Worm (Caenorhabditis elegans) whole organism, dauer: ENCODE measurements around the gene mcat-1.

ENCODE experiments used
- unc-62 ChIP-seq: sonication (generic microtip); optimal IDR thresholded peaks from 2 replicates; lab custom pipeline; 2017; ENCODE audit warnings: missing biosample characterization, missing genetic modification reagents, missing genetic modification characterization

Gene mcat-1

ce11 chrII:91419-91818 is at the start of gene mcat-1:
TSS of gene mcat-1 (minus strand) at chrII:91519.
- TF ChIP-seq unc-62 (GFP tag; lab: Kevin White, UChicago) = no peak

ce11 chrII:135166-135565 is 43.8 kb upstream of the mcat-1 start, which contains the start of gene K10B4.1:
TSS of gene K10B4.1 (plus strand) at chrII:135466.
- TF ChIP-seq unc-62 (GFP tag; lab: Kevin White, UChicago) = no peak

ce11 chrII:133548-134275 is 42.4 kb upstream of the mcat-1 start, which contains the start of gene cwn-1:
TSS of gene cwn-1 (minus strand) at chrII:133598.
- no peak for TF ChIP-seq unc-62 (GFP tag; lab: Kevin White, UChicago)

- TF ChIP-seq unc-62 (GFP tag; lab: Kevin White, UChicago) = no peak
These were observed 38.5 kb upstream of the mcat-1 start for ce11 chrII:129770-130169.

- TF ChIP-seq unc-62 (GFP tag; lab: Kevin White, UChicago) = no peak
These were observed 37.6 kb upstream of the mcat-1 start, which contains the start of gene srd-3 for ce11 chrII:128929-129328. TSS of gene srd-3 (minus strand) at chrII:129029.

ce11 chrII:124904-125303 is 33.6 kb upstream of the mcat-1 start, which contains the start of gene nmur-2:
TSS of gene nmur-2 (minus strand) at chrII:125004.
- no peak for TF ChIP-seq unc-62 (GFP tag; lab: Kevin White, UChicago)

- no peak for TF ChIP-seq unc-62 (GFP tag; lab: Kevin White, UChicago)
These were observed 31.2 kb upstream of the mcat-1 start for ce11 chrII:122494-122893.

- TF ChIP-seq unc-62 (GFP tag; lab: Kevin White, UChicago) = no peak
These were observed 30.7 kb upstream of the mcat-1 start for ce11 chrII:122008-122407.

ce11 chrII:121121-121520 is 29.8 kb upstream of the mcat-1 start, which contains the start of gene K10B4.3:
TSS of gene K10B4.3 (minus strand) at chrII:121221.
- no peak for TF ChIP-seq unc-62 (GFP tag; lab: Kevin White, UChicago)

ce11 chrII:116916-117315 is 25.6 kb upstream of the mcat-1 start, which contains the start of gene srt-54:
TSS of gene srt-54 (plus strand) at chrII:117216.
- no peak for TF ChIP-seq unc-62 (GFP tag; lab: Kevin White, UChicago)

- no peak for TF ChIP-seq unc-62 (GFP tag; lab: Kevin White, UChicago)
These were observed 20.9 kb upstream of the mcat-1 start for ce11 chrII:112231-112630.

- TF ChIP-seq unc-62 (GFP tag; lab: Kevin White, UChicago) = no peak
These were observed 19.9 kb upstream of the mcat-1 start, which contains the start of gene C50D2.1 for ce11 chrII:111267-111666. TSS of gene C50D2.1 (plus strand) at chrII:111567.

ce11 chrII:108865-109264 is 17.5 kb upstream of the mcat-1 start, which contains the start of gene C50D2.2:
TSS of gene C50D2.2 (plus strand) at chrII:109165.
- no peak for TF ChIP-seq unc-62 (GFP tag; lab: Kevin White, UChicago)

ce11 chrII:107703-108102 is 16.4 kb upstream of the mcat-1 start:
- TF ChIP-seq unc-62 (GFP tag; lab: Kevin White, UChicago) = no peak

- no peak for TF ChIP-seq unc-62 (GFP tag; lab: Kevin White, UChicago)
These were observed 14.6 kb upstream of the mcat-1 start, which contains the start of gene txt-1 for ce11 chrII:105889-106288. TSS of gene txt-1 (plus strand) at chrII:106189.

ce11 chrII:105327-105882 is 14.1 kb upstream of the mcat-1 start:
- TF ChIP-seq unc-62 (GFP tag; lab: Kevin White, UChicago) = no peak
